Worm (Caenorhabditis elegans) whole organism, early embryonic: ENCODE data around the gene F35G2.5.
A peak's percentile ranks its signal among the peaks of the same experiment; 100 is the strongest.
"Not testable (repeated sequence)": the region's sequence is repeated elsewhere in the genome, so short reads cannot be mapped to it uniquely, and the experiment has no call there.

Experiments used
- B0310.2 ChIP-seq: sonication (generic microtip); optimal IDR thresholded peaks from 2 replicates; lab custom pipeline; 2016; ENCODE audit warnings: mild to moderate bottlenecking, missing genetic modification characterization, missing compliant biosample characterization
- F13C5.2 ChIP-seq: sonication (generic microtip); optimal IDR thresholded peaks from 2 replicates; lab custom pipeline; 2017; ENCODE audit warnings: mild to moderate bottlenecking, missing genetic modification characterization, inconsistent platforms, missing compliant biosample characterization
- aly-1 ChIP-seq: sonication (generic microtip); optimal IDR thresholded peaks from 2 replicates; lab custom pipeline; 2016; ENCODE audit warnings: missing genetic modification characterization, missing compliant biosample characterization
- ama-1 ChIP-seq: fragments of 150-350 bp; optimal IDR thresholded peaks from 2 replicates; lab custom pipeline; 2014
- ceh-13 ChIP-seq: fragments of 200-800 bp; sonication (Bioruptor generic); optimal IDR thresholded peaks from 2 replicates; lab custom pipeline; 2018; ENCODE audit warnings: mild to moderate bottlenecking, missing genetic modification characterization, missing compliant biosample characterization
- ceh-36 ChIP-seq: sonication (generic microtip); optimal IDR thresholded peaks from 2 replicates; lab custom pipeline; 2016; ENCODE audit warnings: missing genetic modification characterization, inconsistent platforms, missing compliant biosample characterization
- ets-7 ChIP-seq: sonication (generic microtip); optimal IDR thresholded peaks from 2 replicates; lab custom pipeline; 2016; ENCODE audit warnings: missing genotype, missing genetic modification characterization, missing compliant biosample characterization
- flt-1 ChIP-seq: fragments of 200-800 bp; sonication (Bioruptor generic); IDR thresholded peaks from 2 replicates; pipeline ENCODE4 v1.3.6; 2022; ENCODE audit warnings: missing genetic modification characterization, missing compliant biosample characterization
- hmbx-1 ChIP-seq: sonication (generic microtip); optimal IDR thresholded peaks from 2 replicates; lab custom pipeline; 2016; ENCODE audit warnings: mild to moderate bottlenecking, missing genetic modification characterization, missing compliant biosample characterization
- hmg-4 ChIP-seq: fragments of 200-800 bp; sonication (Bioruptor generic); optimal IDR thresholded peaks from 2 replicates; lab custom pipeline; 2018; ENCODE audit warnings: mild to moderate bottlenecking, missing genetic modification characterization, missing compliant biosample characterization
- hnd-1 ChIP-seq: sonication (generic microtip); optimal IDR thresholded peaks from 2 replicates; lab custom pipeline; 2016; ENCODE audit warnings: missing genetic modification characterization, missing compliant biosample characterization
- pes-1 ChIP-seq: fragments of 200-800 bp; sonication (Bioruptor generic); IDR thresholded peaks from 2 replicates; pipeline ENCODE4 v1.3.6; 2022; ENCODE audit warnings: missing genetic modification reagents, missing genetic modification characterization, missing compliant biosample characterization
- scrt-1 ChIP-seq: fragments of 200-800 bp; sonication (Bioruptor generic); IDR thresholded peaks from 2 replicates; pipeline ENCODE4 v1.3.6; 2022; ENCODE audit warnings: missing genetic modification characterization, missing compliant biosample characterization
- sea-1 ChIP-seq: fragments of 200-800 bp; sonication (Bioruptor generic); conservative IDR thresholded peaks from 2 replicates; pipeline ENCODE4 v1.3.6; 2022; ENCODE audit warnings: missing genetic modification characterization, missing compliant biosample characterization
- tbx-11 ChIP-seq: fragments of 200-800 bp; sonication (Bioruptor generic); IDR thresholded peaks from 2 replicates; pipeline ENCODE4 v1.3.6; 2022; ENCODE audit warnings: missing genetic modification characterization, missing compliant biosample characterization
- tbx-37 ChIP-seq: fragments of 200-800 bp; sonication (Bioruptor generic); conservative IDR thresholded peaks from 2 replicates; pipeline ENCODE4 v1.3.6; 2022; ENCODE audit warnings: missing genetic modification reagents, missing genetic modification characterization, missing compliant biosample characterization
- tra-4 ChIP-seq: sonication (generic microtip); optimal IDR thresholded peaks from 2 replicates; lab custom pipeline; 2017; ENCODE audit warnings: missing genetic modification characterization, missing compliant biosample characterization

The F35G2.5 gene

ce11 chrIV:12219309-12219708 lies at the start of gene F35G2.5:
F35G2.5 (plus strand) TSS chrIV:12219609.
- no peak for TF ChIP-seq ceh-36 (tag; lab: Kevin White, UChicago)
- TF ChIP-seq hmg-4 (GFP tag; lab: Kevin White, UChicago), result no peak
- no peak for TF ChIP-seq ets-7
- no peak for TF ChIP-seq B0310.2 (tag; lab: Kevin White, UChicago)
- no peak for TF ChIP-seq tra-4 (tag; lab: Kevin White, UChicago)
- no peak for TF ChIP-seq aly-1 (tag; lab: Kevin White, UChicago)
- TF ChIP-seq scrt-1 (GFP tag; lab: Robert Waterston, UW), result no peak

- TF ChIP-seq flt-1 (GFP tag; lab: Robert Waterston, UW), result peak; percentile 56; the same call in 1 of the 2 replicates
These were observed 49.0 kb upstream of the F35G2.5 start for ce11 chrIV:12170396-12170795.

- TF ChIP-seq F13C5.2 (tag; lab: Kevin White, UChicago); scrt-1 (GFP tag; lab: Robert Waterston, UW); aly-1 (tag; lab: Kevin White, UChicago): not testable (repeated sequence)
These were observed 41.2 kb upstream of the F35G2.5 start, which contains the start of gene nlr-1 for ce11 chrIV:12178235-12178634. nlr-1 (minus strand) TSS chrIV:12178335.

- no peak for TF ChIP-seq B0310.2 (tag; lab: Kevin White, UChicago)
- TF ChIP-seq tra-4 (tag; lab: Kevin White, UChicago), result no peak
- TF ChIP-seq aly-1 (tag; lab: Kevin White, UChicago), result no peak
- TF ChIP-seq ceh-13 (GFP tag; lab: Kevin White, UChicago), result no peak
- no peak for TF ChIP-seq pes-1
- TF ChIP-seq hnd-1 (tag; lab: Kevin White, UChicago), result no peak
- TF ChIP-seq flt-1 (GFP tag; lab: Robert Waterston, UW), result no peak
- TF ChIP-seq ama-1 (lab: Kevin White, UChicago), result no peak
- TF ChIP-seq tbx-37 (GFP tag; lab: Robert Waterston, UW), result no peak
- TF ChIP-seq tbx-11, result no peak
These were observed 27.2 kb upstream of the F35G2.5 start for ce11 chrIV:12192104-12192763.

- TF ChIP-seq sea-1 (GFP tag; lab: Robert Waterston, UW) (no peak), scrt-1 (GFP tag; lab: Robert Waterston, UW) (no peak), pes-1 (no peak)
These were observed 26.1 kb upstream of the F35G2.5 start for ce11 chrIV:12193338-12193737.

ce11 chrIV:12194668-12195067 lies 24.7 kb upstream of the F35G2.5 start:
- TF ChIP-seq flt-1 (GFP tag; lab: Robert Waterston, UW) (no peak), ceh-36 (tag; lab: Kevin White, UChicago) (no peak), hmbx-1 (tag; lab: Kevin White, UChicago) (no peak), hnd-1 (tag; lab: Kevin White, UChicago) (no peak), hmg-4 (GFP tag; lab: Kevin White, UChicago) (no peak), tra-4 (tag; lab: Kevin White, UChicago) (no peak), ceh-13 (GFP tag; lab: Kevin White, UChicago) (no peak), F13C5.2 (tag; lab: Kevin White, UChicago) (no peak), B0310.2 (tag; lab: Kevin White, UChicago) (no peak), ets-7 (no peak), tbx-37 (GFP tag; lab: Robert Waterston, UW) (no peak), scrt-1 (GFP tag; lab: Robert Waterston, UW) (no peak), aly-1 (tag; lab: Kevin White, UChicago) (no peak), ama-1 (lab: Kevin White, UChicago) (no peak), tbx-11 (no peak), sea-1 (GFP tag; lab: Robert Waterston, UW) (no peak), pes-1 (no peak)

ce11 chrIV:12196608-12197007 lies 22.8 kb upstream of the F35G2.5 start:
- TF ChIP-seq sea-1 (GFP tag; lab: Robert Waterston, UW) (no peak), hnd-1 (tag; lab: Kevin White, UChicago) (no peak), hmg-4 (GFP tag; lab: Kevin White, UChicago) (no peak), aly-1 (tag; lab: Kevin White, UChicago) (no peak)

- TF ChIP-seq hmg-4 (GFP tag; lab: Kevin White, UChicago) (no peak), tra-4 (tag; lab: Kevin White, UChicago) (no peak), flt-1 (GFP tag; lab: Robert Waterston, UW) (no peak), ets-7 (no peak), tbx-37 (GFP tag; lab: Robert Waterston, UW) (no peak), ceh-36 (tag; lab: Kevin White, UChicago) (no peak), ama-1 (lab: Kevin White, UChicago) (no peak), scrt-1 (GFP tag; lab: Robert Waterston, UW) (no peak), ceh-13 (GFP tag; lab: Kevin White, UChicago) (no peak), F13C5.2 (tag; lab: Kevin White, UChicago) (no peak), tbx-11 (no peak), hnd-1 (tag; lab: Kevin White, UChicago) (no peak), B0310.2 (tag; lab: Kevin White, UChicago) (no peak), pes-1 (no peak), aly-1 (tag; lab: Kevin White, UChicago) (no peak)
These were observed 21.7 kb upstream of the F35G2.5 start for ce11 chrIV:12197679-12198078.
